Worm (Caenorhabditis elegans) whole organism, L2 larva: ENCODE results near the gene C34B4.5.
A peak's percentile ranks its signal among the peaks of the same experiment; 100 is the strongest.

Source experiments
- C34F6.9 ChIP-seq: fragments of 150-350 bp; optimal IDR thresholded peaks from 2 replicates; lab custom pipeline; 2014; ENCODE audit warnings: missing biosample characterization, missing genetic modification characterization
- F13H6.1 ChIP-seq: sonication (generic microtip); optimal IDR thresholded peaks from 2 replicates; lab custom pipeline; 2016; ENCODE audit warnings: missing genetic modification characterization, missing compliant biosample characterization
- R02D3.7 ChIP-seq: fragments of 150-350 bp; optimal IDR thresholded peaks from 2 replicates; lab custom pipeline; 2014; ENCODE audit warnings: missing biosample characterization, missing genetic modification characterization
- Y55F3AM.14 ChIP-seq: fragments of 200-800 bp; sonication (Bioruptor generic); optimal IDR thresholded peaks from 2 replicates; lab custom pipeline; 2018; ENCODE audit warnings: mild to moderate bottlenecking, missing genetic modification characterization, missing compliant biosample characterization
- ZK546.5 ChIP-seq: sonication (generic microtip); optimal IDR thresholded peaks from 2 replicates; lab custom pipeline; 2017; ENCODE audit warnings: missing biosample characterization, missing genetic modification characterization
- alr-1 ChIP-seq: fragments of 150-350 bp; optimal IDR thresholded peaks from 2 replicates; lab custom pipeline; 2014; ENCODE audit warnings: missing biosample characterization, missing genetic modification characterization
- aly-2 ChIP-seq: fragments of 150-350 bp; optimal IDR thresholded peaks from 2 replicates; lab custom pipeline; 2014; ENCODE audit warnings: missing biosample characterization, missing genetic modification characterization
- ama-1 ChIP-seq: fragments of 150-350 bp; optimal IDR thresholded peaks from 2 replicates; lab custom pipeline; 2018; ENCODE audit warnings: inconsistent platforms
- blmp-1 ChIP-seq: sonication (generic microtip); optimal IDR thresholded peaks from 2 replicates; lab custom pipeline; 2017; ENCODE audit warnings: missing genetic modification characterization, mild to moderate bottlenecking, missing compliant biosample characterization, antibody characterized with exemption, moderate library complexity; ENCODE audit not compliant: insufficient read depth
- ceh-16 ChIP-seq: fragments of 150-350 bp; optimal IDR thresholded peaks from 2 replicates; lab custom pipeline; 2014; ENCODE audit warnings: missing biosample characterization, missing genetic modification characterization
- ceh-82 ChIP-seq: fragments of 150-350 bp; optimal IDR thresholded peaks from 2 replicates; lab custom pipeline; 2014; ENCODE audit warnings: missing biosample characterization, missing genetic modification characterization
- crh-2 ChIP-seq: sonication (generic microtip); optimal IDR thresholded peaks from 2 replicates; lab custom pipeline; 2017; ENCODE audit warnings: missing biosample characterization, missing genetic modification characterization
- dmd-4 ChIP-seq: sonication (generic microtip); optimal IDR thresholded peaks from 2 replicates; lab custom pipeline; 2017; ENCODE audit warnings: missing biosample characterization, missing genetic modification characterization
- egl-27 ChIP-seq: sonication (generic microtip); optimal IDR thresholded peaks from 3 replicates; lab custom pipeline; 2017; ENCODE audit warnings: missing biosample characterization, missing genetic modification reagents, missing genetic modification characterization
- elt-1 ChIP-seq: fragments of 150-350 bp; optimal IDR thresholded peaks from 2 replicates; lab custom pipeline; 2014; ENCODE audit warnings: missing biosample characterization, missing genetic modification characterization
- elt-3 ChIP-seq: sonication (generic microtip); optimal IDR thresholded peaks from 2 replicates; lab custom pipeline; 2017; ENCODE audit warnings: missing biosample characterization, missing genetic modification characterization
- fos-1 ChIP-seq: fragments of 150-350 bp; optimal IDR thresholded peaks from 2 replicates; lab custom pipeline; 2014; ENCODE audit warnings: missing biosample characterization, missing genetic modification characterization
- gmeb-1 ChIP-seq: fragments of 150-350 bp; optimal IDR thresholded peaks from 2 replicates; lab custom pipeline; 2014; ENCODE audit warnings: missing biosample characterization, missing genetic modification characterization
- lin-11 ChIP-seq: fragments of 150-350 bp; sonication (generic microtip); optimal IDR thresholded peaks from 2 replicates; lab custom pipeline; 2014; ENCODE audit warnings: missing biosample characterization, missing genetic modification characterization, inconsistent platforms, mixed read lengths
- lin-13 ChIP-seq: fragments of 150-350 bp; optimal IDR thresholded peaks from 2 replicates; lab custom pipeline; 2014; ENCODE audit warnings: missing biosample characterization, missing genetic modification reagents, missing genetic modification characterization
- lin-39 ChIP-seq: fragments of 150-350 bp; optimal IDR thresholded peaks from 2 replicates; lab custom pipeline; 2014; ENCODE audit warnings: missing biosample characterization, missing genetic modification reagents, missing genetic modification characterization
- lsy-2 ChIP-seq, 2 experiments: fragments of 150-350 bp in 1 of 2; sonication (generic microtip) in 1 of 2; optimal IDR thresholded peaks; 2 replicates each; lab custom pipeline; 2014 to 2017; ENCODE audit warnings: missing biosample characterization in 2 of 2, missing genetic modification characterization in 2 of 2
- mab-5 ChIP-seq: fragments of 150-350 bp; optimal IDR thresholded peaks from 2 replicates; lab custom pipeline; 2014; ENCODE audit warnings: missing biosample characterization, missing genetic modification characterization
- mbf-1 ChIP-seq: sonication (generic microtip); optimal IDR thresholded peaks from 2 replicates; lab custom pipeline; 2017; ENCODE audit warnings: missing biosample characterization, missing genetic modification characterization
- mdl-1 ChIP-seq, 2 experiments: fragments of 150-350 bp in 1 of 2; sonication (generic microtip) in 1 of 2; optimal IDR thresholded peaks; 2 replicates each; lab custom pipeline; 2017; ENCODE audit warnings: missing biosample characterization in 2 of 2, missing genetic modification characterization in 2 of 2
- nhr-10 ChIP-seq: sonication (generic microtip); optimal IDR thresholded peaks from 2 replicates; lab custom pipeline; 2017; ENCODE audit warnings: missing biosample characterization, missing genetic modification characterization
- nhr-11 ChIP-seq: fragments of 150-350 bp; optimal IDR thresholded peaks from 2 replicates; lab custom pipeline; 2014; ENCODE audit warnings: missing biosample characterization, missing genetic modification characterization
- nhr-12 ChIP-seq: fragments of 150-350 bp; optimal IDR thresholded peaks from 2 replicates; lab custom pipeline; 2014; ENCODE audit warnings: missing biosample characterization, missing genetic modification characterization
- nhr-129 ChIP-seq: fragments of 150-350 bp; optimal IDR thresholded peaks from 2 replicates; lab custom pipeline; 2014; ENCODE audit warnings: missing biosample characterization, missing genetic modification characterization
- nhr-21 ChIP-seq: fragments of 150-350 bp; optimal IDR thresholded peaks from 2 replicates; lab custom pipeline; 2014; ENCODE audit warnings: missing biosample characterization, missing genetic modification characterization
- nhr-23 ChIP-seq: fragments of 150-350 bp; optimal IDR thresholded peaks from 2 replicates; lab custom pipeline; 2014; ENCODE audit warnings: missing biosample characterization, missing genetic modification reagents, missing genetic modification characterization
- nhr-237 ChIP-seq: fragments of 150-350 bp; optimal IDR thresholded peaks from 2 replicates; lab custom pipeline; 2014; ENCODE audit warnings: missing biosample characterization, missing genetic modification characterization
- nhr-25 ChIP-seq: fragments of 150-350 bp; sonication (generic microtip); optimal IDR thresholded peaks from 3 replicates; lab custom pipeline; 2014; ENCODE audit warnings: missing biosample characterization, missing genetic modification characterization
- nhr-6 ChIP-seq: fragments of 150-350 bp; optimal IDR thresholded peaks from 2 replicates; lab custom pipeline; 2014; ENCODE audit warnings: missing biosample characterization, missing genetic modification characterization
- nhr-77 ChIP-seq: fragments of 150-350 bp; optimal IDR thresholded peaks from 2 replicates; lab custom pipeline; 2014; ENCODE audit warnings: missing biosample characterization, missing genetic modification characterization
- peb-1 ChIP-seq: fragments of 150-350 bp; optimal IDR thresholded peaks from 2 replicates; lab custom pipeline; 2014; ENCODE audit warnings: missing biosample characterization, missing genetic modification characterization
- sem-4 ChIP-seq: fragments of 150-350 bp; optimal IDR thresholded peaks from 2 replicates; lab custom pipeline; 2014; ENCODE audit warnings: missing biosample characterization, missing genetic modification reagents, missing genetic modification characterization
- skn-1 ChIP-seq: sonication (generic microtip); optimal IDR thresholded peaks from 2 replicates; lab custom pipeline; 2017; ENCODE audit warnings: missing biosample characterization, missing genetic modification characterization
- sma-3 ChIP-seq: sonication (generic microtip); optimal IDR thresholded peaks from 2 replicates; lab custom pipeline; 2016; ENCODE audit warnings: missing genetic modification reagents, missing genetic modification characterization, missing compliant biosample characterization
- sma-9 ChIP-seq, 2 experiments: fragments of 150-350 bp in 1 of 2; sonication (generic microtip) in 1 of 2; optimal IDR thresholded peaks; 2 replicates each; lab custom pipeline; 2014 to 2016; ENCODE audit warnings: missing genetic modification characterization in 2 of 2, mild to moderate bottlenecking in 1 of 2, missing biosample characterization in 1 of 2, missing compliant biosample characterization in 1 of 2, missing genetic modification reagents in 1 of 2, moderate library complexity in 1 of 2
- snpc-4 ChIP-seq: fragments of 150-350 bp; optimal IDR thresholded peaks from 2 replicates; lab custom pipeline; 2014; ENCODE audit warnings: missing biosample characterization, missing genetic modification characterization
- unc-39 ChIP-seq: fragments of 150-350 bp; optimal IDR thresholded peaks from 2 replicates; lab custom pipeline; 2014; ENCODE audit warnings: missing biosample characterization, missing genetic modification characterization
- unc-55 ChIP-seq: fragments of 150-350 bp; sonication (generic microtip); optimal IDR thresholded peaks from 3 replicates; lab custom pipeline; 2014; ENCODE audit warnings: missing biosample characterization, missing genetic modification reagents, missing genetic modification characterization
- unc-62 ChIP-seq: fragments of 150-350 bp; optimal IDR thresholded peaks from 2 replicates; lab custom pipeline; 2014; ENCODE audit warnings: missing biosample characterization, missing genetic modification reagents, missing genetic modification characterization
- zag-1 ChIP-seq: fragments of 150-350 bp; optimal IDR thresholded peaks from 2 replicates; lab custom pipeline; 2014; ENCODE audit warnings: missing biosample characterization, missing genetic modification characterization
- ztf-1 ChIP-seq: fragments of 200-800 bp; sonication (Bioruptor generic); conservative IDR thresholded peaks from 2 replicates; pipeline ENCODE4 v1.3.6; 2022; ENCODE audit warnings: missing genetic modification characterization, missing compliant biosample characterization
- ztf-11 ChIP-seq: sonication (generic microtip); optimal IDR thresholded peaks from 2 replicates; lab custom pipeline; 2017; ENCODE audit warnings: missing biosample characterization, missing genetic modification characterization
- ztf-4 ChIP-seq: fragments of 150-350 bp; optimal IDR thresholded peaks from 2 replicates; lab custom pipeline; 2014; ENCODE audit warnings: missing biosample characterization, missing genetic modification characterization

The C34B4.5 gene

ce11 chrV:13083751-13084672 lies 11.7 kb upstream of the C34B4.5 start:
- TF ChIP-seq C34F6.9 (tag; lab: Kevin White, UChicago) (peak; percentile 53), ZK546.5 (tag; lab: Kevin White, UChicago) (no peak), nhr-129 (tag; lab: Kevin White, UChicago) (peak; percentile 41), lsy-2 (tag; optimal IDR thresholded peaks at IDR 0.05; lab: Kevin White, UChicago) (peak in 1 of 2 experiments; percentile 28), nhr-25 (tag; lab: Kevin White, UChicago) (no peak), ama-1 (lab: Kevin White, UChicago) (peak; percentile 47), lin-39 (tag; lab: Kevin White, UChicago) (no peak)

- TF ChIP-seq ztf-4 (no peak), nhr-21 (tag; lab: Kevin White, UChicago) (peak; percentile 35), dmd-4 (no peak), ztf-1 (GFP tag; lab: Robert Waterston, UW) (no peak), elt-1 (tag; lab: Kevin White, UChicago) (no peak), C34F6.9 (tag; lab: Kevin White, UChicago) (peak; percentile 1), lin-39 (tag; lab: Kevin White, UChicago) (no peak), ZK546.5 (tag; lab: Kevin White, UChicago) (no peak), gmeb-1 (tag; lab: Kevin White, UChicago) (no peak), ceh-16 (no peak), zag-1 (no peak), nhr-129 (tag; lab: Kevin White, UChicago) (peak; percentile 39), crh-2 (tag; lab: Kevin White, UChicago) (peak; percentile 72), fos-1 (tag; lab: Kevin White, UChicago) (peak; percentile 81), lsy-2 (tag; optimal IDR thresholded peaks at IDR 0.05; lab: Kevin White, UChicago) (no peak), nhr-10 (tag; lab: Kevin White, UChicago) (no peak), blmp-1 (tag; lab: Kevin White, UChicago) (no peak), elt-3 (no peak), ama-1 (lab: Kevin White, UChicago) (peak; percentile 17), ztf-11 (tag; lab: Kevin White, UChicago) (no peak), nhr-11 (tag; lab: Kevin White, UChicago) (no peak), sem-4 (no peak), mdl-1 (tag; optimal IDR thresholded peaks at IDR 0.05; lab: Kevin White, UChicago) (no peak), mbf-1 (no peak), snpc-4 (tag; lab: Kevin White, UChicago) (no peak), unc-55 (GFP tag; lab: Kevin White, UChicago) (no peak), egl-27 (no peak), ceh-82 (tag; lab: Kevin White, UChicago) (no peak), nhr-12 (no peak), R02D3.7 (no peak), sma-3 (GFP tag; lab: Kevin White, UChicago) (peak; percentile 50), peb-1 (tag; lab: Kevin White, UChicago) (no peak), nhr-6 (tag; lab: Kevin White, UChicago) (no peak), skn-1 (no peak), nhr-25 (tag; lab: Kevin White, UChicago) (no peak), lin-11 (tag; lab: Kevin White, UChicago) (no peak), Y55F3AM.14 (no peak), alr-1 (tag; lab: Kevin White, UChicago) (no peak), unc-39 (no peak), aly-2 (tag; lab: Kevin White, UChicago) (no peak), nhr-237 (no peak), lin-13 (GFP tag; lab: Kevin White, UChicago) (peak; percentile 33), sma-9 (GFP tag; optimal IDR thresholded peaks at IDR 0.05; lab: Kevin White, UChicago) (peak; percentile 59), sma-9 (tag; optimal IDR thresholded peaks at IDR 0.05; lab: Kevin White, UChicago) (no peak), nhr-23 (no peak), nhr-77 (tag; lab: Kevin White, UChicago) (no peak), mab-5 (tag; lab: Kevin White, UChicago) (no peak), F13H6.1 (no peak), unc-62 (GFP tag; lab: Kevin White, UChicago) (no peak)
These were observed 10.5 kb upstream of the C34B4.5 start for ce11 chrV:13085227-13085640.
